Fruit fly (Drosophila melanogaster) whole organism, embryonic: Measurements from ENCODE around the gene CG10338.

Source experiments
- Ada2b ChIP-seq: fragments of 200-800 bp; sonication (Bioruptor generic); IDR thresholded peaks from 2 replicates; pipeline ENCODE4 v1.3.6; 2022; ENCODE audit warnings: missing biosample characterization, missing genetic modification characterization
- Atf-2 ChIP-seq: fragments of 200-800 bp; sonication (Bioruptor generic); optimal IDR thresholded peaks from 2 replicates; lab custom pipeline; 2016; ENCODE audit warnings: missing biosample characterization, missing genetic modification characterization
- Atf6 ChIP-seq: fragments of 200-800 bp; sonication (Bioruptor generic); IDR thresholded peaks from 2 replicates; pipeline ENCODE4 v1.3.6; 2022; ENCODE audit warnings: missing biosample characterization, missing genetic modification characterization
- CG10366 ChIP-seq: fragments of 200-800 bp; sonication (Bioruptor generic); IDR thresholded peaks from 2 replicates; pipeline ENCODE4 v1.3.6; 2022; ENCODE audit warnings: missing biosample characterization, missing genetic modification characterization
- CG12155 ChIP-seq: fragments of 200-800 bp; sonication (Bioruptor generic); optimal IDR thresholded peaks from 3 replicates; lab custom pipeline; 2016; ENCODE audit warnings: missing biosample characterization, missing genetic modification characterization
- CG12659 ChIP-seq: fragments of 200-800 bp; sonication (Bioruptor generic); optimal IDR thresholded peaks from 3 replicates; lab custom pipeline; 2017; ENCODE audit warnings: mild to moderate bottlenecking, missing biosample characterization, missing genetic modification reagents, missing genetic modification characterization
- CG12942 ChIP-seq: fragments of 200-800 bp; sonication (Bioruptor generic); optimal IDR thresholded peaks from 3 replicates; lab custom pipeline; 2016; ENCODE audit warnings: missing biosample characterization, missing genetic modification characterization
- CG14441 ChIP-seq: fragments of 200-800 bp; sonication (Bioruptor generic); IDR thresholded peaks from 2 replicates; pipeline ENCODE4 v1.3.6; 2022; ENCODE audit warnings: missing biosample characterization, missing genetic modification characterization
- CG15514 ChIP-seq: fragments of 200-800 bp; sonication (Bioruptor generic); optimal IDR thresholded peaks from 3 replicates; lab custom pipeline; 2017; ENCODE audit warnings: missing biosample characterization, missing genetic modification characterization, mild to moderate bottlenecking, moderate library complexity, missing genetic modification reagents
- CG1647 ChIP-seq: fragments of 200-800 bp; sonication (Bioruptor generic); optimal IDR thresholded peaks from 3 replicates; lab custom pipeline; 2016; ENCODE audit warnings: missing biosample characterization, missing genetic modification characterization
- CG18599 ChIP-seq: fragments of 200-800 bp; sonication (Bioruptor generic); optimal IDR thresholded peaks from 3 replicates; lab custom pipeline; 2017; ENCODE audit warnings: missing biosample characterization, missing genetic modification characterization, mild to moderate bottlenecking, moderate library complexity, missing genetic modification reagents
- CG31224 ChIP-seq: fragments of 200-800 bp; sonication (Bioruptor generic); IDR thresholded peaks from 2 replicates; pipeline ENCODE4 v1.3.6; 2022; ENCODE audit warnings: missing biosample characterization, missing genetic modification characterization
- CG31365 ChIP-seq: fragments of 200-800 bp; sonication (Bioruptor generic); optimal IDR thresholded peaks from 2 replicates; lab custom pipeline; 2018; ENCODE audit warnings: missing biosample characterization, mild to moderate bottlenecking, missing genetic modification characterization
- CG34376 ChIP-seq: fragments of 200-800 bp; sonication (Bioruptor generic); optimal IDR thresholded peaks from 2 replicates; lab custom pipeline; 2018; ENCODE audit warnings: missing biosample characterization, mild to moderate bottlenecking, missing genetic modification characterization
- CG3847 ChIP-seq: fragments of 200-800 bp; sonication (Bioruptor generic); IDR thresholded peaks from 2 replicates; pipeline ENCODE4 v1.3.6; 2022; ENCODE audit warnings: missing biosample characterization, missing genetic modification characterization
- CG7372 ChIP-seq: fragments of 200-800 bp; sonication (Bioruptor generic); IDR thresholded peaks from 2 replicates; pipeline ENCODE4 v1.3.6; 2022; ENCODE audit warnings: missing biosample characterization, missing genetic modification characterization
- CG7786 ChIP-seq: fragments of 200-800 bp; sonication (Bioruptor generic); optimal IDR thresholded peaks from 2 replicates; lab custom pipeline; 2016; ENCODE audit warnings: missing biosample characterization, missing genetic modification characterization
- CG8924 ChIP-seq: fragments of 200-800 bp; optimal IDR thresholded peaks from 3 replicates; lab custom pipeline; 2019; ENCODE audit warnings: missing biosample characterization, mild to moderate bottlenecking, missing genetic modification characterization, moderate library complexity
- CoRest ChIP-seq: fragments of 200-800 bp; sonication (Bioruptor generic); optimal IDR thresholded peaks from 3 replicates; lab custom pipeline; 2018; ENCODE audit warnings: missing biosample characterization, mild to moderate bottlenecking, missing genetic modification characterization, moderate library complexity
- D19A ChIP-seq: fragments of 200-800 bp; optimal IDR thresholded peaks from 3 replicates; lab custom pipeline; 2019; ENCODE audit warnings: missing biosample characterization, mild to moderate bottlenecking, missing genetic modification characterization, moderate library complexity
- E2f1 ChIP-seq: fragments of 200-800 bp; sonication (Bioruptor generic); IDR thresholded peaks from 2 replicates; pipeline ENCODE4 v1.3.6; 2022; ENCODE audit warnings: missing biosample characterization, missing genetic modification characterization
- Gsc ChIP-seq: fragments of 200-800 bp; sonication (Bioruptor generic); IDR thresholded peaks from 2 replicates; pipeline ENCODE4 v1.3.6; 2022; ENCODE audit warnings: missing biosample characterization, missing genetic modification characterization
- NFAT ChIP-seq: fragments of 200-800 bp; sonication (Bioruptor generic); IDR thresholded peaks from 2 replicates; pipeline ENCODE4 v1.3.6; 2022; ENCODE audit warnings: missing biosample characterization, missing genetic modification characterization
- Opbp ChIP-seq: fragments of 200-800 bp; sonication (Bioruptor generic); IDR thresholded peaks from 3 replicates; pipeline ENCODE4 v1.3.6; 2022; ENCODE audit warnings: missing biosample characterization, missing genetic modification characterization; ENCODE audit not compliant: partially characterized antibody
- Optix ChIP-seq: fragments of 200-800 bp; sonication (Bioruptor generic); IDR thresholded peaks from 3 replicates; pipeline ENCODE4 v1.3.6; 2022; ENCODE audit warnings: missing biosample characterization, missing genetic modification characterization
- Pdp1 ChIP-seq, 2 experiments: fragments of 200-800 bp; sonication (Bioruptor generic); optimal IDR thresholded peaks; 3 replicates each; lab custom pipeline; 2016; ENCODE audit warnings: missing biosample characterization in 2 of 2, missing genetic modification characterization in 2 of 2, mild to moderate bottlenecking in 1 of 2, moderate library complexity in 1 of 2
- Ptx1 ChIP-seq: fragments of 200-800 bp; sonication (Bioruptor generic); IDR thresholded peaks from 2 replicates; pipeline ENCODE4 v1.3.6; 2022; ENCODE audit warnings: missing biosample characterization, missing genetic modification characterization
- Sox102F ChIP-seq: fragments of 200-800 bp; sonication (Bioruptor generic); optimal IDR thresholded peaks from 2 replicates; lab custom pipeline; 2018; ENCODE audit warnings: missing biosample characterization, mild to moderate bottlenecking, missing genetic modification characterization, moderate library complexity
- Sry-δ ChIP-seq: fragments of 200-800 bp; sonication (Bioruptor generic); optimal IDR thresholded peaks from 2 replicates; lab custom pipeline; 2016; ENCODE audit warnings: missing biosample characterization, missing genetic modification characterization
- Xrp1 ChIP-seq: fragments of 200-800 bp; sonication (Bioruptor generic); IDR thresholded peaks from 2 replicates; pipeline ENCODE4 v1.3.6; 2022; ENCODE audit warnings: missing biosample characterization, missing genetic modification characterization
- amos ChIP-seq: fragments of 200-800 bp; sonication (Bioruptor generic); IDR thresholded peaks from 2 replicates; pipeline ENCODE4 v1.3.6; 2022; ENCODE audit warnings: missing biosample characterization, missing genetic modification characterization; ENCODE audit not compliant: partially characterized antibody
- cad ChIP-seq: fragments of >200 bp; optimal IDR thresholded peaks from 2 replicates; lab custom pipeline; 2017; ENCODE audit warnings: missing biosample characterization, missing genetic modification characterization
- dpn ChIP-seq, 2 experiments: fragments of 200-800 bp; sonication (Bioruptor generic); optimal IDR thresholded peaks; 3 replicates each; lab custom pipeline; 2016; ENCODE audit warnings: missing biosample characterization in 2 of 2, missing genetic modification characterization in 2 of 2
- eve ChIP-seq, 2 experiments: fragments of >200 bp; optimal IDR thresholded peaks; 2 replicates each; lab custom pipeline; 2017; ENCODE audit warnings: missing biosample characterization in 2 of 2, missing genetic modification characterization in 2 of 2
- gcm ChIP-seq: fragments of 200-800 bp; sonication (Bioruptor generic); optimal IDR thresholded peaks from 2 replicates; lab custom pipeline; 2019; ENCODE audit warnings: missing biosample characterization, mild to moderate bottlenecking, missing genetic modification characterization, moderate library complexity
- gt ChIP-seq: fragments of 200-800 bp; sonication (Bioruptor generic); IDR thresholded peaks from 2 replicates; pipeline ENCODE4 v1.3.6; 2022; ENCODE audit warnings: missing biosample characterization, missing genetic modification characterization
- inv ChIP-seq: fragments of 200-800 bp; sonication (Bioruptor generic); IDR thresholded peaks from 2 replicates; pipeline ENCODE4 v1.3.6; 2022; ENCODE audit warnings: missing biosample characterization, missing genetic modification characterization; ENCODE audit not compliant: partially characterized antibody
- lbe ChIP-seq: fragments of 200-800 bp; sonication (Bioruptor generic); optimal IDR thresholded peaks from 2 replicates; lab custom pipeline; 2016; ENCODE audit warnings: missing biosample characterization, mild to moderate bottlenecking, missing genetic modification characterization
- lov ChIP-seq, 2 experiments: fragments of 200-800 bp in 1 of 2; fragments of >200 bp in 1 of 2; sonication (Bioruptor generic) in 1 of 2; IDR thresholded peaks in 1 of 2; optimal IDR thresholded peaks in 1 of 2; 2 replicates in 1 of 2; 3 replicates in 1 of 2; pipeline versions ENCODE4 v1.3.6 to Lab custom; 2017 to 2022; ENCODE audit warnings: missing biosample characterization in 1 of 2, missing genetic modification characterization in 1 of 2
- oc ChIP-seq: fragments of 200-800 bp; sonication (Bioruptor generic); optimal IDR thresholded peaks from 2 replicates; lab custom pipeline; 2018; ENCODE audit warnings: missing biosample characterization, mild to moderate bottlenecking, missing genetic modification characterization, moderate library complexity
- onecut ChIP-seq: fragments of 200-800 bp; sonication (Bioruptor generic); IDR thresholded peaks from 2 replicates; pipeline ENCODE4 v1.3.6; 2022; ENCODE audit warnings: missing biosample characterization, missing genetic modification characterization
- pita ChIP-seq: fragments of 200-800 bp; sonication (Bioruptor generic); optimal IDR thresholded peaks from 2 replicates; lab custom pipeline; 2017; ENCODE audit warnings: missing biosample characterization, mild to moderate bottlenecking, missing genetic modification characterization
- pnt ChIP-seq: fragments of 200-800 bp; sonication (Bioruptor generic); optimal IDR thresholded peaks from 3 replicates; lab custom pipeline; 2016; ENCODE audit warnings: missing biosample characterization, missing genetic modification characterization
- schlank ChIP-seq: fragments of 200-800 bp; sonication (Bioruptor generic); optimal IDR thresholded peaks from 2 replicates; lab custom pipeline; 2018; ENCODE audit warnings: missing biosample characterization, mild to moderate bottlenecking, missing genetic modification characterization
- sens ChIP-seq: fragments of 200-800 bp; sonication (Bioruptor generic); peaks from one replicate; lab custom pipeline; 2016; ENCODE audit warnings: missing biosample characterization, missing genetic modification characterization
- tna ChIP-seq: fragments of 200-800 bp; sonication (Bioruptor generic); IDR thresholded peaks from 2 replicates; pipeline ENCODE4 v1.3.6; 2022; ENCODE audit warnings: missing biosample characterization, missing genetic modification characterization; ENCODE audit not compliant: partially characterized antibody
- vnd ChIP-seq: fragments of 200-800 bp; sonication (Bioruptor generic); IDR thresholded peaks from 3 replicates; pipeline ENCODE4 v1.3.6; 2022; ENCODE audit warnings: missing biosample characterization, missing genetic modification characterization; ENCODE audit not compliant: partially characterized antibody
- wor ChIP-seq: fragments of 200-800 bp; sonication (Bioruptor generic); IDR thresholded peaks from 2 replicates; pipeline ENCODE4 v1.3.6; 2022; ENCODE audit warnings: missing biosample characterization, missing genetic modification characterization

The CG10338 gene

dm6 chr2L:18676948-18677820 is 18.3 kb upstream of the CG10338 start, which contains the start of the genes Mst36Fa and CG31751 (continued):
- TF ChIP-seq wor: no peak
- TF ChIP-seq oc (tag; lab: Kevin White, UChicago): peak; percentile 35
- peak; percentile 74 for TF ChIP-seq onecut (GFP tag; lab: Robert Waterston, UW)
- peak; percentile 51 for TF ChIP-seq Xrp1 (GFP tag; lab: Robert Waterston, UW)
- peak; percentile 96 for TF ChIP-seq sens
- TF ChIP-seq CG31365 (tag; lab: Kevin White, UChicago): peak; percentile 75
- TF ChIP-seq Gsc (GFP tag; lab: Robert Waterston, UW): no peak
- TF ChIP-seq CG34376 (GFP tag; lab: Kevin White, UChicago): peak; percentile 90
- no peak for TF ChIP-seq tna
- TF ChIP-seq inv: no peak
- TF ChIP-seq Opbp: 0 out of 3 replicates have a peak, but pooled peaks have one; percentile 32
- TF ChIP-seq CG12659: peak; percentile 88
- peak; percentile 53 for TF ChIP-seq CG1647 (GFP tag; lab: Kevin White, UChicago)
- TF ChIP-seq CoRest (tag; lab: Kevin White, UChicago): peak; percentile 66
- TF ChIP-seq CG14441 (GFP tag; lab: Robert Waterston, UW): peak; percentile 62
- peak; percentile 29 for TF ChIP-seq Sry-δ
- TF ChIP-seq CG7786 (GFP tag; lab: Kevin White, UChicago): peak; percentile 76
- TF ChIP-seq Atf6 (GFP tag; lab: Robert Waterston, UW): peak; percentile 83
- TF ChIP-seq CG31224 (GFP tag; lab: Robert Waterston, UW): no peak
- no peak for TF ChIP-seq vnd (GFP tag; lab: Robert Waterston, UW)
- peak; percentile 63 to 70 for TF ChIP-seq dpn (GFP tag; optimal IDR thresholded peaks at IDR 0.05; lab: Kevin White, UChicago)
- TF ChIP-seq lov (optimal IDR thresholded peaks at IDR 0.05; lab: Kevin White, UChicago): no peak
- TF ChIP-seq lov (GFP tag; IDR thresholded peaks at IDR 0.05; lab: Robert Waterston, UW): 0 out of 3 replicates have a peak, but pooled peaks have one; percentile 50
- TF ChIP-seq CG10366 (GFP tag; lab: Robert Waterston, UW): peak; percentile 28; the same call in 1 of the 2 replicates
- peak; percentile 68 for TF ChIP-seq Ada2b
- no peak for TF ChIP-seq lbe (GFP tag; lab: Kevin White, UChicago)
- TF ChIP-seq E2f1 (GFP tag; lab: Robert Waterston, UW): 0 out of 2 replicates have a peak, but pooled peaks have one; percentile 42
- no peak for TF ChIP-seq Ptx1 (GFP tag; lab: Robert Waterston, UW)
- TF ChIP-seq pita (GFP tag; lab: Kevin White, UChicago): no peak
- TF ChIP-seq NFAT (GFP tag; lab: Robert Waterston, UW): no peak; the same call in 1 of the 2 replicates
- peak; percentile 55 for TF ChIP-seq pnt
- TF ChIP-seq CG12155 (GFP tag; lab: Kevin White, UChicago): peak; percentile 23
- no peak for TF ChIP-seq gt
- TF ChIP-seq CG15514 (GFP tag; lab: Kevin White, UChicago): peak; percentile 89
- no peak for TF ChIP-seq cad
- TF ChIP-seq CG18599 (GFP tag; lab: Kevin White, UChicago): peak; percentile 91
- TF ChIP-seq Atf-2 (GFP tag; lab: Kevin White, UChicago): peak; percentile 47
- peak; percentile 88 for TF ChIP-seq schlank (tag; lab: Kevin White, UChicago)
- TF ChIP-seq D19A (tag; lab: Kevin White, UChicago): peak; percentile 51
- peak; percentile 75 for TF ChIP-seq CG8924 (tag; lab: Kevin White, UChicago)
- TF ChIP-seq Pdp1 (GFP tag; optimal IDR thresholded peaks at IDR 0.05; lab: Kevin White, UChicago): peak in 1 of 2 experiments; percentile 67
- peak; percentile 71 for TF ChIP-seq CG7372
- TF ChIP-seq eve (GFP tag; optimal IDR thresholded peaks at IDR 0.05; lab: Kevin White, UChicago): no peak
- TF ChIP-seq Sox102F: peak; percentile 67
- peak; percentile 61 for TF ChIP-seq gcm (GFP tag; lab: Kevin White, UChicago)
- TF ChIP-seq Optix (GFP tag; lab: Robert Waterston, UW): no peak; the same call in 2 of the 3 replicates
- TF ChIP-seq CG3847 (GFP tag; lab: Robert Waterston, UW): peak; percentile 28; the same call in 1 of the 2 replicates
- no peak for TF ChIP-seq amos (GFP tag; lab: Robert Waterston, UW)
- TF ChIP-seq CG12942: peak; percentile 73
